Worm (Caenorhabditis elegans) whole organism, L2 larva: ENCODE measurements around the gene C17B7.9.

Experiments used
- ama-1 ChIP-seq: fragments of 150-350 bp; optimal IDR thresholded peaks from 2 replicates; lab custom pipeline; 2018; ENCODE audit warnings: inconsistent platforms
- egl-27 ChIP-seq: sonication (generic microtip); optimal IDR thresholded peaks from 3 replicates; lab custom pipeline; 2017; ENCODE audit warnings: missing biosample characterization, missing genetic modification reagents, missing genetic modification characterization
- elt-1 ChIP-seq: fragments of 150-350 bp; optimal IDR thresholded peaks from 2 replicates; lab custom pipeline; 2014; ENCODE audit warnings: missing biosample characterization, missing genetic modification characterization
- lin-13 ChIP-seq: fragments of 150-350 bp; optimal IDR thresholded peaks from 2 replicates; lab custom pipeline; 2014; ENCODE audit warnings: missing biosample characterization, missing genetic modification reagents, missing genetic modification characterization
- nhr-11 ChIP-seq: fragments of 150-350 bp; optimal IDR thresholded peaks from 2 replicates; lab custom pipeline; 2014; ENCODE audit warnings: missing biosample characterization, missing genetic modification characterization
- nhr-77 ChIP-seq: fragments of 150-350 bp; optimal IDR thresholded peaks from 2 replicates; lab custom pipeline; 2014; ENCODE audit warnings: missing biosample characterization, missing genetic modification characterization
- peb-1 ChIP-seq: fragments of 150-350 bp; optimal IDR thresholded peaks from 2 replicates; lab custom pipeline; 2014; ENCODE audit warnings: missing biosample characterization, missing genetic modification characterization
- ztf-4 ChIP-seq: fragments of 150-350 bp; optimal IDR thresholded peaks from 2 replicates; lab custom pipeline; 2014; ENCODE audit warnings: missing biosample characterization, missing genetic modification characterization

DNA sequence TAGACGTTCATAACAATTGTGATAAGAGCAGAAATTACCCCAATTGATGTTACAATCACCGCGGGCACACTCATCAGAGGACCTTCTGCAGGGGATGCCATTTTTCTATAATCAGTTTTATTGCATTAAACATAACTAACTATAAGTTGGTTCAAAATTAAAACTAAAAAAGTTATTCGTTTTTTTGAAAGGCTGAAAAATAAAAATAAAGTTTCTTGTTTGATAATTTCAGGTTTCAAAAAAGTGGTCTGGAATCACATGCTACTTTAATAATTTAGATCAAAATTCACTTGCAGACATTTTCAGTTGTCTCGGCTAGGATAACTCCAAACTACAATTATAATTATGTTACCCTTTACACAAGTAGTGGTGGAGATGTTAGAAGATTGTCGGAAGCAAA is 30.0 kb downstream of the C17B7.9 start, which contains the start of gene srbc-1:
- TF ChIP-seq peb-1 (tag; lab: Kevin White, UChicago) = no peak
- TF ChIP-seq lin-13 (GFP tag; lab: Kevin White, UChicago) = no peak
- TF ChIP-seq ztf-4 (tag; lab: Kevin White, UChicago) = no peak
- no peak for TF ChIP-seq elt-1 (tag; lab: Kevin White, UChicago)
- TF ChIP-seq nhr-11 (tag; lab: Kevin White, UChicago) = no peak
- no peak for TF ChIP-seq egl-27 (tag; lab: Kevin White, UChicago)
- TF ChIP-seq ama-1 (lab: Kevin White, UChicago) = no peak
- TF ChIP-seq nhr-77 (tag; lab: Kevin White, UChicago) = no peak
